Fruit fly (Drosophila melanogaster) whole organism, prepupa: ENCODE measurements around the gene Dpp10.

ENCODE experiments used
- CG11902 ChIP-seq: fragments of 200-800 bp; sonication (Bioruptor generic); optimal IDR thresholded peaks from 3 replicates; lab custom pipeline; 2016; ENCODE audit warnings: missing biosample characterization, missing genetic modification characterization
- CG15336 ChIP-seq: fragments of 200-800 bp; sonication (Bioruptor generic); IDR thresholded peaks from 2 replicates; pipeline ENCODE4 v1.3.6; 2022; ENCODE audit warnings: missing biosample characterization, missing genetic modification characterization
- CG1621 ChIP-seq: fragments of 200-800 bp; sonication (Bioruptor generic); optimal IDR thresholded peaks from 3 replicates; lab custom pipeline; 2018; ENCODE audit warnings: missing biosample characterization, mild to moderate bottlenecking, missing genetic modification characterization
- CG16779 ChIP-seq: fragments of 200-800 bp; sonication (Bioruptor generic); optimal IDR thresholded peaks from 3 replicates; lab custom pipeline; 2017; ENCODE audit warnings: missing biosample characterization, mild to moderate bottlenecking, missing genetic modification characterization
- CG31627 ChIP-seq: fragments of 200-800 bp; sonication (Bioruptor generic); optimal IDR thresholded peaks from 3 replicates; lab custom pipeline; 2016; ENCODE audit warnings: missing biosample characterization, missing genetic modification characterization
- CG34406 ChIP-seq: fragments of 200-800 bp; sonication (Bioruptor generic); optimal IDR thresholded peaks from 3 replicates; lab custom pipeline; 2016; ENCODE audit warnings: missing biosample characterization, missing genetic modification characterization
- CG6163 ChIP-seq: fragments of 200-800 bp; sonication (Bioruptor generic); IDR thresholded peaks from 3 replicates; pipeline ENCODE4 v1.3.6; 2022; ENCODE audit warnings: missing biosample characterization, missing genetic modification characterization
- CG6792 ChIP-seq: fragments of 200-800 bp; sonication (Bioruptor generic); optimal IDR thresholded peaks from 3 replicates; lab custom pipeline; 2016; ENCODE audit warnings: missing biosample characterization, missing genetic modification characterization
- CG6808 ChIP-seq: fragments of 200-800 bp; sonication (Bioruptor generic); optimal IDR thresholded peaks from 3 replicates; lab custom pipeline; 2017; ENCODE audit warnings: missing biosample characterization, missing genetic modification characterization, mild to moderate bottlenecking, moderate library complexity, missing genetic modification reagents
- CG6854 ChIP-seq: fragments of 200-800 bp; sonication (Bioruptor generic); optimal IDR thresholded peaks from 2 replicates; lab custom pipeline; 2017; ENCODE audit warnings: missing biosample characterization, mild to moderate bottlenecking, missing genetic modification characterization
- CG7368 ChIP-seq: fragments of 200-800 bp; sonication (Bioruptor generic); optimal IDR thresholded peaks from 3 replicates; lab custom pipeline; 2016; ENCODE audit warnings: missing biosample characterization, missing genetic modification characterization
- CG8119 ChIP-seq: fragments of 200-800 bp; sonication (Bioruptor generic); IDR thresholded peaks from 3 replicates; pipeline ENCODE4 v1.3.6; 2022; ENCODE audit warnings: missing biosample characterization, missing genetic modification characterization
- Eip75B ChIP-seq: fragments of 200-800 bp; sonication (Bioruptor generic); optimal IDR thresholded peaks from 3 replicates; lab custom pipeline; 2016; ENCODE audit warnings: missing biosample characterization, missing genetic modification characterization
- Eip78C ChIP-seq: fragments of 200-800 bp; sonication (Bioruptor generic); peaks from one replicate; lab custom pipeline; 2016; ENCODE audit warnings: missing biosample characterization, missing genetic modification characterization
- Eip93F ChIP-seq: fragments of 200-800 bp; sonication (Bioruptor generic); optimal IDR thresholded peaks from 2 replicates; lab custom pipeline; 2016; ENCODE audit warnings: missing biosample characterization, mild to moderate bottlenecking, missing genetic modification characterization
- Ets21C ChIP-seq: fragments of 200-800 bp; sonication (Bioruptor generic); optimal IDR thresholded peaks from 3 replicates; lab custom pipeline; 2016; ENCODE audit warnings: missing biosample characterization, missing genetic modification characterization
- Ets96B ChIP-seq: fragments of 200-800 bp; optimal IDR thresholded peaks from 2 replicates; lab custom pipeline; 2019; ENCODE audit warnings: missing biosample characterization, mild to moderate bottlenecking, missing genetic modification characterization, moderate library complexity
- Gug ChIP-seq: fragments of 200-800 bp; sonication (Bioruptor generic); IDR thresholded peaks from 2 replicates; pipeline ENCODE4 v1.3.6; 2022; ENCODE audit warnings: missing biosample characterization, missing genetic modification characterization
- Hr38 ChIP-seq: sonication (Bioruptor generic); optimal IDR thresholded peaks from 2 replicates; lab custom pipeline; 2016; ENCODE audit warnings: missing biosample characterization, missing genetic modification characterization
- Hr39 ChIP-seq: fragments of 200-800 bp; sonication (Bioruptor generic); optimal IDR thresholded peaks from 2 replicates; lab custom pipeline; 2016; ENCODE audit warnings: missing biosample characterization, missing genetic modification characterization
- Hr4 ChIP-seq: fragments of 200-800 bp; sonication (Bioruptor generic); optimal IDR thresholded peaks from 3 replicates; lab custom pipeline; 2016; ENCODE audit warnings: missing biosample characterization, missing genetic modification characterization
- Lpt ChIP-seq: fragments of 200-800 bp; sonication (Bioruptor generic); optimal IDR thresholded peaks from 3 replicates; lab custom pipeline; 2016; ENCODE audit warnings: missing biosample characterization, missing genetic modification characterization
- Met ChIP-seq: fragments of 200-800 bp; sonication (Bioruptor generic); optimal IDR thresholded peaks from 3 replicates; lab custom pipeline; 2016; ENCODE audit warnings: missing biosample characterization, missing genetic modification characterization
- OdsH ChIP-seq: fragments of 200-800 bp; sonication (Bioruptor generic); optimal IDR thresholded peaks from 3 replicates; lab custom pipeline; 2016; ENCODE audit warnings: missing biosample characterization, missing genetic modification characterization
- Smox ChIP-seq: fragments of 200-800 bp; sonication (Bioruptor generic); optimal IDR thresholded peaks from 3 replicates; lab custom pipeline; 2016; ENCODE audit warnings: missing biosample characterization, missing genetic modification characterization
- Sox14 ChIP-seq: fragments of 200-800 bp; sonication (Bioruptor generic); optimal IDR thresholded peaks from 3 replicates; lab custom pipeline; 2016; ENCODE audit warnings: missing biosample characterization, missing genetic modification characterization
- Sox15 ChIP-seq: fragments of 200-800 bp; sonication (Bioruptor generic); optimal IDR thresholded peaks from 3 replicates; lab custom pipeline; 2016; ENCODE audit warnings: missing biosample characterization, missing genetic modification characterization
- acj6 ChIP-seq: fragments of 200-800 bp; sonication (Bioruptor generic); optimal IDR thresholded peaks from 3 replicates; lab custom pipeline; 2016; ENCODE audit warnings: missing biosample characterization, missing genetic modification characterization
- cyc ChIP-seq: fragments of 200-800 bp; sonication (Bioruptor generic); optimal IDR thresholded peaks from 3 replicates; lab custom pipeline; 2016; ENCODE audit warnings: missing biosample characterization, missing genetic modification characterization
- dac ChIP-seq: fragments of 200-800 bp; sonication (Bioruptor generic); optimal IDR thresholded peaks from 2 replicates; lab custom pipeline; 2017; ENCODE audit warnings: missing biosample characterization, mild to moderate bottlenecking, missing genetic modification characterization
- esn ChIP-seq: fragments of 200-800 bp; sonication (Bioruptor generic); optimal IDR thresholded peaks from 2 replicates; lab custom pipeline; 2016; ENCODE audit warnings: missing biosample characterization, mild to moderate bottlenecking, missing genetic modification characterization, moderate library complexity
- fd59A ChIP-seq: fragments of 200-800 bp; sonication (Bioruptor generic); optimal IDR thresholded peaks from 2 replicates; lab custom pipeline; 2017; ENCODE audit warnings: missing biosample characterization, mild to moderate bottlenecking, missing genetic modification characterization, missing genetic modification reagents
- fd85E ChIP-seq: fragments of 200-800 bp; sonication (Bioruptor generic); optimal IDR thresholded peaks from 3 replicates; lab custom pipeline; 2016; ENCODE audit warnings: missing biosample characterization, missing genetic modification characterization
- fkh ChIP-seq: fragments of 200-800 bp; sonication (Bioruptor generic); optimal IDR thresholded peaks from 3 replicates; lab custom pipeline; 2017; ENCODE audit warnings: missing biosample characterization, mild to moderate bottlenecking, missing genetic modification characterization, moderate library complexity
- lz ChIP-seq: fragments of 200-800 bp; sonication (Bioruptor generic); optimal IDR thresholded peaks from 3 replicates; lab custom pipeline; 2016; ENCODE audit warnings: missing biosample characterization, missing genetic modification characterization
- net ChIP-seq: fragments of 200-800 bp; sonication (Bioruptor generic); optimal IDR thresholded peaks from 3 replicates; lab custom pipeline; 2016; ENCODE audit warnings: missing biosample characterization, missing genetic modification characterization
- salr ChIP-seq, 2 experiments: fragments of 200-800 bp; sonication (Bioruptor generic); optimal IDR thresholded peaks; 3 replicates each; lab custom pipeline; 2016 to 2018; ENCODE audit warnings: missing biosample characterization in 2 of 2, missing genetic modification characterization in 2 of 2, mild to moderate bottlenecking in 1 of 2
- svp ChIP-seq: fragments of 200-800 bp; sonication (Bioruptor generic); peaks from one replicate; lab custom pipeline; 2016; ENCODE audit warnings: missing biosample characterization, missing genetic modification characterization
- topi ChIP-seq: fragments of 200-800 bp; sonication (Bioruptor generic); optimal IDR thresholded peaks from 3 replicates; lab custom pipeline; 2016; ENCODE audit warnings: missing biosample characterization, missing genetic modification characterization

Dpp10 gene

dm6 chr2L:6579045-6579444, 21.8 kb downstream of the Dpp10 start:
- TF ChIP-seq svp (GFP tag; lab: Kevin White, UChicago) (peak; percentile 47), Smox (GFP tag; lab: Kevin White, UChicago) (no peak)

DNA sequence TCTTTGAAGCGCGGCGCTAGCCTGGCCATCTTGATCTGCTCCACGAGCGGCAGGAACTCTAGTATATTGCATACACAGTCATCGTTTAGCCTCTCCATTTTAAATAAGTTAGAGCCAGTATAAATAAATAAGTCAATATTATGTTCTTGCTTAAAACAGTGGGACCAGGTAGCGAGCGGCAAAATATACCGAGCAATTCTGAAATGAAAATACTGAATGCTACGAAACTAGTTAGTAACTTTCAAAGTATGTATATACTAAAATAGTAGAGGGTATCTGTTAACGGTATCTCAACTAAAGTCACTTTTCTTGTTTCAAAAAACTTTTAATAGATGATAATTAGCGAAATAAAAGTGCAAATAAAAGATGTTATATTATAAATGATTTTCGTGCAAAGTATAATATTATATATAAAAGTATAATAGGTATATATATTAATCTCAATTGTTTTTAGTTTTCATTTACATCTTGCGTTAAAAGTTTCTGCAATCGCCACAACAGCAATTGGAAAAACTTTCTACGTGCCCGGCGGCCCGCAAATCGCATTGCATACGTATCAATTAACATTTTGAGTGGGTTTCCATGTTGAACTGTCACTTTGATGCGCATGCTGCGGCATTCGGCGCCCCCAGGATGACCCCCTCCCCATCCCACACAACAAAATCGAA, 34.7 kb downstream of the Dpp10 start, which contains the start of gene CG13766:
Gene CG13766, minus strand, starts transcription at position 162 of the 668 bp plus-strand sequence.
- no peak for TF ChIP-seq Met (GFP tag; lab: Kevin White, UChicago)
- no peak for TF ChIP-seq lz (GFP tag; lab: Kevin White, UChicago)
- peak; percentile 70 for TF ChIP-seq fkh (GFP tag; lab: Kevin White, UChicago)
- TF ChIP-seq Sox15 = no peak
- TF ChIP-seq Eip75B (GFP tag; lab: Kevin White, UChicago) = no peak
- TF ChIP-seq svp (GFP tag; lab: Kevin White, UChicago) = peak; percentile 24
- no peak for TF ChIP-seq CG1621 (tag; lab: Kevin White, UChicago)
- TF ChIP-seq CG6163 (GFP tag; lab: Robert Waterston, UW) = no peak
- no peak for TF ChIP-seq CG11902 (GFP tag; lab: Kevin White, UChicago)
- TF ChIP-seq dac (GFP tag; lab: Kevin White, UChicago) = no peak
- TF ChIP-seq Ets21C (GFP tag; lab: Kevin White, UChicago) = no peak
- TF ChIP-seq net (GFP tag; lab: Kevin White, UChicago) = no peak
- TF ChIP-seq cyc (GFP tag; lab: Kevin White, UChicago) = no peak
- TF ChIP-seq Hr39 = no peak

dm6 chr2L:6564955-6565354, 35.9 kb downstream of the Dpp10 start:
- no peak for TF ChIP-seq CG6163 (GFP tag; lab: Robert Waterston, UW)
- TF ChIP-seq CG15336 (GFP tag; lab: Robert Waterston, UW) = no peak
- no peak for TF ChIP-seq CG11902 (GFP tag; lab: Kevin White, UChicago)
- TF ChIP-seq svp (GFP tag; lab: Kevin White, UChicago) = peak; percentile 83
- peak; percentile 52 for TF ChIP-seq fkh (GFP tag; lab: Kevin White, UChicago)
- TF ChIP-seq, all 60 proteins: peak for 2

DNA sequence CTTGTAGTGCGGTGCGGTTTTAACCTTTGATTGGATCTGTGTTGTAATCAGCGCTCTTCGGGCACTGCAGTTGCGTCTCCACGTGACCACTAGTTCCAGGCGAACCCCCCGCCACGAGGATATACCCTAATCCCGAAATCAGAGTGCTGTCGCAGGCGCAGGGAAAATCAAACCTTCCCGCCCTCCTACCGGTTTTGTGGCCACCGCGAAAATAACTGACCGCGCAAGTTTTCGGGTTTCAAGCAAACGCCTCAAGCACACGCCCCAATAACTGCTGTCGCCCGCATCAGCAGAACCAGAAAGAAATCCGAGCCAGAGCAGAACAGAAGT, 38.5 kb downstream of the Dpp10 start:
- TF ChIP-seq CG7368 (GFP tag; lab: Kevin White, UChicago) (no peak), Lpt (GFP tag; lab: Kevin White, UChicago) (no peak), CG16779 (tag; lab: Kevin White, UChicago) (no peak), CG6792 (no peak), Ets96B (tag; lab: Kevin White, UChicago) (no peak), Smox (GFP tag; lab: Kevin White, UChicago) (no peak), Sox15 (no peak), Hr4 (no peak), svp (GFP tag; lab: Kevin White, UChicago) (no peak), CG31627 (GFP tag; lab: Kevin White, UChicago) (no peak), cyc (GFP tag; lab: Kevin White, UChicago) (no peak), Sox14 (GFP tag; lab: Kevin White, UChicago) (no peak), esn (GFP tag; lab: Kevin White, UChicago) (no peak)

DNA sequence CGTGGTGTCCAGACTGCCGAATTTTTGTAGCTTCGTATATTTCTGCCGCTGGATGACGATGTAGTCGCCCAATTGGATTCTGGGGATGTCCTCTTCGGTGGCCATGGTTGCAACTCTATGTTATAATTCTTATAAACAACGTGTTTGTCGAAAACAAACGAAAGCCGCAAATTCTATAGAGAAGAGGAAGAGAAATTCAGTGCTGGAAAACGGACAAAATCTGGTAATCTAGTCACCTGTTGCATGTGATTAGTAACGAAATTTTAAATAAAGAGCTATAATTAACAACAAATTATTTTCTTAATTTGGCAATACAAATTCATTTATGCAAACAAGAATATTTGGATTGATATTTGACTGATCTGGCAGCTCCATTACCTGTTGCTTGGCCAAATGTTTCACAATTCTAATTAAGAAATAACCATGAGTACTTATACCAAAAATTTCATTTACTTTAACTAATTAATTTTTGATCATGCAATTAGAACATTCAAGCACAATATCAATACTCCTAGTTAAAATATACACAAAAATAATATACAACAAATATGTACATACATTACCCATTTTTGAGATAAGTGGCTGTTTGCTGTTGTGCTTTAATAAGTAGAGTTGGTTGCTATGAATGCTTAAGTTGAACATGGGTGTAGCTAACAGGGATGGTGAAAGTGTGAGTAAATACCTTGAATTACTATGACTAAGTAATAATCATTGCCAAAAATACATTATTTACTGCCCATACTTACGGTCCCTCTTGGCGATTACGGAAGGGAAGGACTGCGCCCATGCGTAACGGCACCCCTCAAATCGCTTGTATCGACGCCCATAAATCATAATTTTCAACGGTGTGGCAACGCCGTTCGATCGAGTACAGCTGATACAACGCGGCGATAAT, 39.2 kb downstream of the Dpp10 start, which contains the start of the genes Trmt6 and Ent2:
Gene Trmt6, minus strand, starts transcription at position 827 of the 895 bp plus-strand sequence.
Gene Ent2, plus strand, starts transcription at position 863 of the 895 bp plus-strand sequence.
- TF ChIP-seq CG15336 (GFP tag; lab: Robert Waterston, UW) (peak; percentile 95), Hr38 (GFP tag; lab: Kevin White, UChicago) (peak; percentile 91), Sox14 (GFP tag; lab: Kevin White, UChicago) (peak; percentile 98), fd85E (GFP tag; lab: Kevin White, UChicago) (peak; percentile 90), Eip93F (GFP tag; lab: Kevin White, UChicago) (peak; percentile 82), Hr4 (peak; percentile 99), OdsH (GFP tag; lab: Kevin White, UChicago) (peak; percentile 98), CG8119 (GFP tag; lab: Robert Waterston, UW) (peak; percentile 93), acj6 (GFP tag; lab: Kevin White, UChicago) (peak; percentile 98), Eip78C (GFP tag; lab: Kevin White, UChicago) (peak; percentile 99), CG34406 (GFP tag; lab: Kevin White, UChicago) (peak; percentile 96), cyc (GFP tag; lab: Kevin White, UChicago) (peak; percentile 99), CG6808 (GFP tag; lab: Kevin White, UChicago) (peak; percentile 85), svp (GFP tag; lab: Kevin White, UChicago) (peak; percentile 98), CG6163 (GFP tag; lab: Robert Waterston, UW) (peak; percentile 99), salr (GFP tag; optimal IDR thresholded peaks at IDR 0.05; lab: Kevin White, UChicago) (peak; percentile 99), CG6854 (GFP tag; lab: Kevin White, UChicago) (peak; percentile 89), CG6792 (peak; percentile 98), Ets21C (GFP tag; lab: Kevin White, UChicago) (peak; percentile 96), CG16779 (tag; lab: Kevin White, UChicago) (peak; percentile 89), Hr39 (peak; percentile 99), fd59A (GFP tag; lab: Kevin White, UChicago) (peak; percentile 92), topi (GFP tag; lab: Kevin White, UChicago) (peak; percentile 97), Gug (GFP tag; lab: Robert Waterston, UW) (peak; percentile 98), dac (GFP tag; lab: Kevin White, UChicago) (peak; percentile 94)
